Worm (Caenorhabditis elegans): ENCODE results near the gene F09B9.4.
A peak's percentile ranks its signal among the peaks of the same experiment; 100 is the strongest.

- TF ChIP-seq ztf-29 (GFP tag; IDR thresholded peaks at IDR 0.05) (no peak), flt-1 (GFP tag; IDR thresholded peaks at IDR 0.05) (peak; percentile 80), ref-1 (GFP tag; conservative IDR thresholded peaks at IDR 0.05) (no peak), T22C8.4 (GFP tag; IDR thresholded peaks at IDR 0.05) (no peak), cog-1 (tag; optimal IDR thresholded peaks at IDR 0.05) (no peak), ztf-23 (GFP tag; IDR thresholded peaks at IDR 0.05) (peak; percentile 53; the same call in 1 of the 2 replicates), med-1 (GFP tag; optimal IDR thresholded peaks at IDR 0.05; ENCODE audit: insufficient read depth) (no peak), klf-2 (GFP tag; conservative IDR thresholded peaks at IDR 0.05) (no peak)
Observed at ce11 chrX:10148235-10148872, 12.1 kb upstream of the F09B9.4 start.
